Fruit fly (Drosophila melanogaster) whole organism, embryonic: ENCODE data around the gene CG2898.

Source experiments
- Asciz ChIP-seq: fragments of 200-800 bp; sonication (Bioruptor generic); optimal IDR thresholded peaks from 2 replicates; lab custom pipeline; 2017; ENCODE audit warnings: missing biosample characterization, mild to moderate bottlenecking, missing genetic modification characterization, missing genetic modification reagents
- Atf6 ChIP-seq: fragments of 200-800 bp; sonication (Bioruptor generic); IDR thresholded peaks from 2 replicates; pipeline ENCODE4 v1.3.6; 2022; ENCODE audit warnings: missing biosample characterization, missing genetic modification characterization
- CG10209 ChIP-seq: fragments of 200-800 bp; sonication (Bioruptor generic); optimal IDR thresholded peaks from 3 replicates; lab custom pipeline; 2017; ENCODE audit warnings: missing biosample characterization, mild to moderate bottlenecking, missing genetic modification characterization, missing genetic modification reagents
- CG10462 ChIP-seq: fragments of 200-800 bp; sonication (Bioruptor generic); optimal IDR thresholded peaks from 2 replicates; lab custom pipeline; 2016; ENCODE audit warnings: missing biosample characterization, missing genetic modification characterization
- CG11085 ChIP-seq: fragments of 200-800 bp; sonication (Bioruptor generic); IDR thresholded peaks from 2 replicates; pipeline ENCODE4 v1.3.6; 2022; ENCODE audit warnings: missing biosample characterization, missing genetic modification characterization
- CG11504 ChIP-seq: fragments of 200-800 bp; sonication (Bioruptor generic); optimal IDR thresholded peaks from 3 replicates; lab custom pipeline; 2019; ENCODE audit warnings: missing biosample characterization, mild to moderate bottlenecking, missing genetic modification characterization, moderate library complexity
- CG12104 ChIP-seq: fragments of 200-800 bp; sonication (Bioruptor generic); optimal IDR thresholded peaks from 3 replicates; lab custom pipeline; 2016; ENCODE audit warnings: missing biosample characterization, missing genetic modification characterization
- CG12659 ChIP-seq: fragments of 200-800 bp; sonication (Bioruptor generic); optimal IDR thresholded peaks from 3 replicates; lab custom pipeline; 2017; ENCODE audit warnings: mild to moderate bottlenecking, missing biosample characterization, missing genetic modification reagents, missing genetic modification characterization
- CG13624 ChIP-seq: fragments of 200-800 bp; sonication (Bioruptor generic); optimal IDR thresholded peaks from 2 replicates; lab custom pipeline; 2016; ENCODE audit warnings: missing biosample characterization, missing genetic modification characterization
- CG14667 ChIP-seq: fragments of 200-800 bp; sonication (Bioruptor generic); IDR thresholded peaks from 2 replicates; pipeline ENCODE4 v1.3.6; 2022; ENCODE audit warnings: missing biosample characterization, missing genetic modification characterization
- CG15073 ChIP-seq: fragments of 200-800 bp; sonication (Bioruptor generic); optimal IDR thresholded peaks from 2 replicates; lab custom pipeline; 2016; ENCODE audit warnings: missing biosample characterization, missing genetic modification characterization
- CG15514 ChIP-seq: fragments of 200-800 bp; sonication (Bioruptor generic); optimal IDR thresholded peaks from 3 replicates; lab custom pipeline; 2017; ENCODE audit warnings: missing biosample characterization, missing genetic modification characterization, mild to moderate bottlenecking, moderate library complexity, missing genetic modification reagents
- CG15601 ChIP-seq: fragments of 200-800 bp; sonication (Bioruptor generic); optimal IDR thresholded peaks from 3 replicates; lab custom pipeline; 2019; ENCODE audit warnings: missing biosample characterization, mild to moderate bottlenecking, missing genetic modification characterization, moderate library complexity
- CG1603 ChIP-seq: fragments of 200-800 bp; sonication (Bioruptor generic); optimal IDR thresholded peaks from 2 replicates; lab custom pipeline; 2019; ENCODE audit warnings: missing biosample characterization, mild to moderate bottlenecking, missing genetic modification characterization, moderate library complexity
- CG1647 ChIP-seq: fragments of 200-800 bp; sonication (Bioruptor generic); optimal IDR thresholded peaks from 3 replicates; lab custom pipeline; 2016; ENCODE audit warnings: missing biosample characterization, missing genetic modification characterization
- CG17612 ChIP-seq: fragments of 200-800 bp; sonication (Bioruptor generic); IDR thresholded peaks from 2 replicates; pipeline ENCODE4 v1.3.6; 2022; ENCODE audit warnings: missing biosample characterization, missing genetic modification characterization
- CG32767 ChIP-seq: fragments of 200-800 bp; sonication (Bioruptor generic); IDR thresholded peaks from 2 replicates; pipeline ENCODE4 v1.3.6; 2022; ENCODE audit warnings: missing biosample characterization, missing genetic modification characterization
- CG34422 ChIP-seq: fragments of 200-800 bp; sonication (Bioruptor generic); IDR thresholded peaks from 3 replicates; pipeline ENCODE4 v1.3.6; 2022; ENCODE audit warnings: missing biosample characterization, missing genetic modification characterization
- CG4424 ChIP-seq: fragments of 200-800 bp; sonication (Bioruptor generic); optimal IDR thresholded peaks from 3 replicates; lab custom pipeline; 2016; ENCODE audit warnings: missing biosample characterization, missing genetic modification characterization
- CG4820 ChIP-seq: fragments of 200-800 bp; sonication (Bioruptor generic); optimal IDR thresholded peaks from 3 replicates; lab custom pipeline; 2016; ENCODE audit warnings: missing biosample characterization, missing genetic modification characterization
- CG7271 ChIP-seq: fragments of 200-800 bp; sonication (Bioruptor generic); optimal IDR thresholded peaks from 2 replicates; lab custom pipeline; 2018; ENCODE audit warnings: missing biosample characterization, mild to moderate bottlenecking, missing genetic modification characterization, moderate library complexity
- CG7556 ChIP-seq: fragments of 200-800 bp; sonication (Bioruptor generic); optimal IDR thresholded peaks from 2 replicates; lab custom pipeline; 2017; ENCODE audit warnings: missing biosample characterization, mild to moderate bottlenecking, missing genetic modification characterization
- CG8944 ChIP-seq: fragments of 200-800 bp; sonication (Bioruptor generic); optimal IDR thresholded peaks from 3 replicates; lab custom pipeline; 2016; ENCODE audit warnings: missing biosample characterization, missing genetic modification characterization
- CHES-1-like ChIP-seq: fragments of 200-800 bp; sonication (Bioruptor generic); optimal IDR thresholded peaks from 2 replicates; lab custom pipeline; 2016; ENCODE audit warnings: missing biosample characterization, missing genetic modification characterization
- D19A ChIP-seq: fragments of 200-800 bp; optimal IDR thresholded peaks from 3 replicates; lab custom pipeline; 2019; ENCODE audit warnings: missing biosample characterization, mild to moderate bottlenecking, missing genetic modification characterization, moderate library complexity
- Dad ChIP-seq: fragments of 200-800 bp; sonication (Bioruptor generic); optimal IDR thresholded peaks from 3 replicates; lab custom pipeline; 2016; ENCODE audit warnings: missing biosample characterization, missing genetic modification characterization
- Doc2 ChIP-seq: fragments of 200-800 bp; sonication (Bioruptor generic); IDR thresholded peaks from 2 replicates; pipeline ENCODE4 v1.3.6; 2022; ENCODE audit warnings: missing biosample characterization, missing genetic modification characterization
- Dref ChIP-seq: fragments of 200-800 bp; sonication (Bioruptor generic); IDR thresholded peaks from 2 replicates; pipeline ENCODE4 v1.3.6; 2022; ENCODE audit warnings: missing biosample characterization, missing genetic modification characterization
- GATAe ChIP-seq: fragments of 200-800 bp; sonication (Bioruptor generic); conservative IDR thresholded peaks from 2 replicates; pipeline ENCODE4 v1.3.6; 2022; ENCODE audit warnings: missing biosample characterization, missing genetic modification characterization
- Mad ChIP-seq: fragments of 200-800 bp; sonication (Bioruptor generic); optimal IDR thresholded peaks from 2 replicates; lab custom pipeline; 2016; ENCODE audit warnings: missing biosample characterization, missing genetic modification characterization
- Med ChIP-seq: fragments of 200-800 bp; sonication (Bioruptor generic); peaks from one replicate; lab custom pipeline; 2016; ENCODE audit warnings: missing biosample characterization, missing genetic modification characterization, mild to moderate bottlenecking, inconsistent platforms, moderate library complexity
- Myb ChIP-seq: fragments of 200-800 bp; sonication (Bioruptor generic); optimal IDR thresholded peaks from 2 replicates; lab custom pipeline; 2016; ENCODE audit warnings: missing biosample characterization, missing genetic modification characterization
- Oaz ChIP-seq: fragments of 200-800 bp; sonication (Bioruptor generic); IDR thresholded peaks from 2 replicates; pipeline ENCODE4 v1.3.6; 2022; ENCODE audit warnings: missing biosample characterization, missing genetic modification characterization
- Spps ChIP-seq: fragments of 200-800 bp; sonication (Bioruptor generic); optimal IDR thresholded peaks from 2 replicates; lab custom pipeline; 2018; ENCODE audit warnings: missing biosample characterization, mild to moderate bottlenecking, missing genetic modification characterization
- Xrp1 ChIP-seq: fragments of 200-800 bp; sonication (Bioruptor generic); IDR thresholded peaks from 2 replicates; pipeline ENCODE4 v1.3.6; 2022; ENCODE audit warnings: missing biosample characterization, missing genetic modification characterization
- ac ChIP-seq: fragments of 200-800 bp; sonication (Bioruptor generic); optimal IDR thresholded peaks from 3 replicates; lab custom pipeline; 2017; ENCODE audit warnings: missing biosample characterization, mild to moderate bottlenecking, missing genetic modification characterization
- az2 ChIP-seq: fragments of 200-800 bp; sonication (Bioruptor generic); optimal IDR thresholded peaks from 3 replicates; lab custom pipeline; 2016; ENCODE audit warnings: missing biosample characterization, missing genetic modification characterization
- bigmax ChIP-seq: fragments of 200-800 bp; sonication (Bioruptor generic); optimal IDR thresholded peaks from 2 replicates; lab custom pipeline; 2018; ENCODE audit warnings: missing biosample characterization, mild to moderate bottlenecking, missing genetic modification characterization
- corto ChIP-seq: fragments of 200-800 bp; sonication (Bioruptor generic); optimal IDR thresholded peaks from 2 replicates; lab custom pipeline; 2016; ENCODE audit warnings: missing biosample characterization, mild to moderate bottlenecking, missing genetic modification characterization, moderate library complexity
- dysf ChIP-seq: fragments of 200-800 bp; sonication (Bioruptor generic); IDR thresholded peaks from 3 replicates; pipeline ENCODE4 v1.3.6; 2022; ENCODE audit warnings: missing biosample characterization, missing genetic modification characterization
- esg ChIP-seq: fragments of 200-800 bp; sonication (Bioruptor generic); conservative IDR thresholded peaks from 2 replicates; pipeline ENCODE4 v1.3.6; 2022; ENCODE audit warnings: missing biosample characterization, missing genetic modification characterization
- fd3F ChIP-seq: fragments of 200-800 bp; sonication (Bioruptor generic); optimal IDR thresholded peaks from 2 replicates; lab custom pipeline; 2018; ENCODE audit warnings: missing biosample characterization, mild to moderate bottlenecking, missing genetic modification characterization, moderate library complexity
- jigr1 ChIP-seq: fragments of 200-800 bp; sonication (Bioruptor generic); IDR thresholded peaks from 3 replicates; pipeline ENCODE4 v1.3.6; 2022; ENCODE audit warnings: missing biosample characterization, missing genetic modification characterization
- kah ChIP-seq: fragments of 200-800 bp; sonication (Bioruptor generic); optimal IDR thresholded peaks from 2 replicates; lab custom pipeline; 2018; ENCODE audit warnings: missing biosample characterization, mild to moderate bottlenecking, missing genetic modification characterization
- klu ChIP-seq: fragments of 200-800 bp; sonication (Bioruptor generic); IDR thresholded peaks from 2 replicates; pipeline ENCODE4 v1.3.6; 2022; ENCODE audit warnings: missing biosample characterization, missing genetic modification characterization
- pita ChIP-seq: fragments of 200-800 bp; sonication (Bioruptor generic); optimal IDR thresholded peaks from 2 replicates; lab custom pipeline; 2017; ENCODE audit warnings: missing biosample characterization, mild to moderate bottlenecking, missing genetic modification characterization
- pnt ChIP-seq: fragments of 200-800 bp; sonication (Bioruptor generic); optimal IDR thresholded peaks from 3 replicates; lab custom pipeline; 2016; ENCODE audit warnings: missing biosample characterization, missing genetic modification characterization
- salm ChIP-seq: fragments of 200-800 bp; sonication (Bioruptor generic); optimal IDR thresholded peaks from 2 replicates; lab custom pipeline; 2018; ENCODE audit warnings: missing biosample characterization, mild to moderate bottlenecking, missing genetic modification characterization
- tup ChIP-seq: fragments of 200-800 bp; sonication (Bioruptor generic); optimal IDR thresholded peaks from 2 replicates; lab custom pipeline; 2016; ENCODE audit warnings: missing biosample characterization, mild to moderate bottlenecking, missing genetic modification characterization, moderate library complexity
- vfl ChIP-seq: fragments of 200-800 bp; sonication (Bioruptor generic); optimal IDR thresholded peaks from 2 replicates; lab custom pipeline; 2016; ENCODE audit warnings: missing biosample characterization, missing genetic modification characterization

Gene CG2898

dm6 chrX:10362557-10363366, 12.4 kb upstream of the CG2898 start (continued):
- TF ChIP-seq CG15514 (GFP tag; lab: Kevin White, UChicago) (peak; percentile 3), Dad (GFP tag; lab: Kevin White, UChicago) (no peak), CG10209 (GFP tag; lab: Kevin White, UChicago) (peak; percentile 27), salm (tag; lab: Kevin White, UChicago) (no peak), esg (GFP tag; lab: Robert Waterston, UW) (no peak), CG13624 (GFP tag; lab: Kevin White, UChicago) (peak; percentile 36), az2 (peak; percentile 35), CHES-1-like (peak; percentile 15), CG4820 (GFP tag; lab: Kevin White, UChicago) (peak; percentile 20), CG1603 (tag; lab: Kevin White, UChicago) (peak; percentile 2), bigmax (GFP tag; lab: Kevin White, UChicago) (no peak), Mad (GFP tag; lab: Kevin White, UChicago) (peak; percentile 6), CG17612 (GFP tag; lab: Robert Waterston, UW) (no peak), pita (GFP tag; lab: Kevin White, UChicago) (no peak), CG11504 (tag; lab: Kevin White, UChicago) (peak; percentile 64), CG34422 (GFP tag; lab: Robert Waterston, UW) (peak; percentile 33; the same call in 1 of the 3 replicates), kah (GFP tag; lab: Kevin White, UChicago) (no peak), CG11085 (no peak), vfl (no peak), CG7556 (GFP tag; lab: Kevin White, UChicago) (peak; percentile 66), corto (GFP tag; lab: Kevin White, UChicago) (no peak), CG12104 (GFP tag; lab: Kevin White, UChicago) (peak; percentile 44), dysf (GFP tag; lab: Robert Waterston, UW) (0 out of 3 replicates have a peak, but pooled peaks have one; percentile 22), Doc2 (no peak), Oaz (GFP tag; lab: Robert Waterston, UW) (no peak), CG1647 (GFP tag; lab: Kevin White, UChicago) (no peak), Myb (GFP tag; lab: Kevin White, UChicago) (peak; percentile 8), D19A (tag; lab: Kevin White, UChicago) (peak; percentile 12), pnt (GFP tag; lab: Kevin White, UChicago) (no peak), jigr1 (GFP tag; lab: Robert Waterston, UW) (0 out of 3 replicates have a peak, but pooled peaks have one; percentile 27), CG32767 (GFP tag; lab: Robert Waterston, UW) (no peak), Xrp1 (GFP tag; lab: Robert Waterston, UW) (no peak), CG8944 (no peak), Asciz (GFP tag; lab: Kevin White, UChicago) (peak; percentile 16), Atf6 (GFP tag; lab: Robert Waterston, UW) (no peak), klu (GFP tag; lab: Robert Waterston, UW) (no peak), CG7271 (no peak), CG12659 (GFP tag; lab: Kevin White, UChicago) (peak; percentile 37), Med (GFP tag; lab: Kevin White, UChicago) (peak; percentile 78), Dref (GFP tag; lab: Robert Waterston, UW) (no peak), ac (GFP tag; lab: Kevin White, UChicago) (no peak), GATAe (no peak), fd3F (no peak), CG4424 (GFP tag; lab: Kevin White, UChicago) (peak; percentile 46), CG10462 (GFP tag; lab: Kevin White, UChicago) (no peak), Spps (tag; lab: Kevin White, UChicago) (no peak), tup (no peak), CG14667 (GFP tag; lab: Robert Waterston, UW) (no peak), CG15601 (tag; lab: Kevin White, UChicago) (no peak), CG15073 (GFP tag; lab: Kevin White, UChicago) (no peak)
